Fruit fly (Drosophila melanogaster) S2 (cell line): ENCODE measurements around the gene CG43679.

Experiments
- CG8478 ChIP-seq: fragments of >200 bp; optimal IDR thresholded peaks from 2 replicates; lab custom pipeline; 2018
- CTCF ChIP-seq, 2 experiments: fragments of >200 bp; optimal IDR thresholded peaks; 2 replicates each; lab custom pipeline; 2018

- TF ChIP-seq CTCF (optimal IDR thresholded peaks at IDR 0.05; lab: Kevin White, UChicago) (peak; percentile 82 to 88), CG8478 (lab: Kevin White, UChicago) (no peak)
These were observed 40.1 kb downstream of the CG43679 start for dm6 chr3L:15011142-15011541.
